Worm (Caenorhabditis elegans) whole organism, L4/young adult: ENCODE data around the gene F19B2.7.

Experiments used
- W03F9.2 ChIP-seq: fragments of 150-350 bp; optimal IDR thresholded peaks from 2 replicates; lab custom pipeline; 2014; ENCODE audit warnings: missing biosample characterization, missing genetic modification characterization
- him-1 ChIP-seq: sonication (generic microtip); optimal IDR thresholded peaks from 2 replicates; lab custom pipeline; 2016; ENCODE audit warnings: missing genotype, missing genetic modification reagents, missing genetic modification characterization, missing compliant biosample characterization

DNA sequence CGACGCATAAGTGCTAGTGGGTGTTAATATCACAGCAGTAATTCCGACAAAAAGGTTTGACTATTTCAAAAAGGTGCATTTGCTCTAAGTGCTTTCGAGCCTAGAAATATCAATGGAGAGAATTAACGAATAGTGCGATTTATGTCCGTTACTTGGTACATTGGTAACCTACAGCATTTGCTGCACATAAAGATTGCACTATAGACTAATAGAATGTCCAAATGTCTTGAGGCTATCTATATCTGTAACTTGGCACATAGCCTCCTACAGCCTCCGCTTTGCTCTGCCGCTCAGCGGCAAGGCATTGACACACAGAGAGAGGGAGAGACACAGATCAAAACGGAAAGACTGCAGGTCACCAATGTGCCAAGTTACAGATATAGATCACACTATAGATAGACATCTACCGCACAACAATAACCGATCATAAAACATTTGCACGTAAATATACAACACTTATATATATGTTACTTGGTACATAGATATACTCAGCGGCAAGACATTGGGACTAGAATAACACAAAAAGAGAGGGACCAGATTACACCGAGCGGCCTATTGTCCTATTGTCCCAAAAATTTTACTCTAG, 44.0 kb downstream of the F19B2.7 start, which contains the start of the genes srh-217 and Y113G7B.28:
- TF ChIP-seq him-1 (tag; lab: Kevin White, UChicago) (no peak), W03F9.2 (no peak)
